Worm (Caenorhabditis elegans) whole organism, mixed stage, embryonic: Measurements from ENCODE around the gene ncx-2.

Experiments
- elt-1 ChIP-seq: sonication (generic microtip); optimal IDR thresholded peaks from 2 replicates; lab custom pipeline; 2017; ENCODE audit warnings: missing genetic modification characterization, mild to moderate bottlenecking, missing compliant biosample characterization, antibody characterized with exemption, moderate library complexity, borderline replicate concordance; ENCODE audit not compliant: insufficient read depth
- nhr-2 ChIP-seq: fragments of 150-350 bp; optimal IDR thresholded peaks from 2 replicates; lab custom pipeline; 2014; ENCODE audit warnings: missing biosample characterization, missing genetic modification characterization
- ztf-11 ChIP-seq: fragments of 150-350 bp; optimal IDR thresholded peaks from 2 replicates; lab custom pipeline; 2014; ENCODE audit warnings: missing biosample characterization, missing genetic modification characterization

DNA sequence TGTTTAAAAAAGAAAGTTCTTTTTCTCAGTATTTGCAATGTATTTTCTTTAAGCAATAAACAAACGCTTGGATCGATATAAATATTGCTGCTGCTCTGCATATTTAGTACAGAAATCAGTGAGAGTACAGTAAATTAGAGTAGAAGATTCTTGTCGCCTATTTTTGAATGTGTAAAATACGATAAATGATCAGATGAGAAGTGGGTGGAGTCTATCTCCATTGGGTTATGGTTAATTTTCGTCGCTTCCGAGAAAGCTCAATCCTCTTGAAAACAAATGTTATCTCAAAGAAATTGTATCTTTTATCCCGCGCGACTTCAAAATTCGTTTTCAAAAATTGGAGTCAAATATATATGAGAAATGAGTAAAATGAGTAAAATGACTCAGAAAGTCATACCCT, 55.3 kb downstream of the ncx-2 start, which contains the start of gene nhr-216:
- TF ChIP-seq ztf-11 (tag; lab: Kevin White, UChicago) = no peak
- TF ChIP-seq nhr-2 (tag; lab: Kevin White, UChicago) = no peak
- no peak for TF ChIP-seq elt-1
